Worm (Caenorhabditis elegans): Measurements from ENCODE around the gene magu-4.

magu-4 gene

DNA sequence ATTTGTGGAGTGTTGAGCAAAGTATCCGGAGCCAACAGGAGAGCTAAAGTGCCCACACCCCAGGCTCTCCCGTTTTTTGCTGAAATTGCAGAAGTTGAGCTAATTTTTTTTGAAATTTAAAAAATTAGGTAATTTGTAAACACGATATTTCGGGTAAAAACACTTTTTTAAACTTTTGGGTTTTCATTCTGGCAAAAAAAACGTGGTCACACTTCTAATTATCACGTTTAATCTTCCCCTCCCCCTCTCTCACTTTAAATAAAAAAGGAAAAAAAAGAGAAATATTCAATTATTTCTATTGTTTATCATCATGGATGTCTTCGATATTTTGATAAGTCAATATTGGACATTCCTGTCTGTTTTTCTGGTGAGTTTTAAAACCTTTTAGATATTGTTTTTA lies 23.5 kb downstream of the magu-4 start, which contains the start of gene F44D12.6:
F44D12.6 (plus strand) TSS at position 301 of the 400 bp plus-strand sequence.
- TF ChIP-seq Y5F2A.4 (GFP tag; optimal IDR thresholded peaks at IDR 0.05) (no peak), cey-2 (tag; optimal IDR thresholded peaks at IDR 0.05; ENCODE audit: borderline replicate concordance, insufficient read depth) (no peak), egl-43 (GFP tag; IDR thresholded peaks at IDR 0.05) (no peak), vab-7 (GFP tag; IDR thresholded peaks at IDR 0.05) (no peak)

DNA sequence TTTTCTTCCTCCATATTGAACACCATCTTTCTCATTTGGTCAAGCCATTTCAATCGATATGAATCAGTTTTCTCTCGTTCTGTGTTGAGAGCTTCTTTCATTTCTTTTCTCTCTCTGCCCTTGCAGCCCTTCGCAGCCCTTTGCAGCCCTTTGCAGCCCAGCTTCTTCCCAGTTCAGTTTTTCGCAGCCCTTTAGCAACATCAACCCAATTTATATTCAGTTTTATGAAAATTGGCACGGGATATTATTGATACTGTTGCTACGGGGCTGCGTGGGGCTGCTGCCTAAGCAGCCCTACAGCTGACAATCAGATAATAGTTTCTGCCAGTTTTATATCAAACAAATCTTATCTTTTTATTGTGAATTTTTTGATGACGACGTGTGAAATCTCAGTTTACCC lies 27.4 kb downstream of the magu-4 start, which contains the start of gene F44D12.10:
F44D12.10 (minus strand) TSS at position 101 of the 400 bp plus-strand sequence.
- TF ChIP-seq mep-1 (tag; optimal IDR thresholded peaks at IDR 0.05) (no peak), F37D6.2 (tag; optimal IDR thresholded peaks at IDR 0.05) (no peak), aly-2 (tag; optimal IDR thresholded peaks at IDR 0.05) (no peak), mes-2 (tag; optimal IDR thresholded peaks at IDR 0.05; ENCODE audit: poor library complexity, severe bottlenecking) (no peak), nhr-76 (tag; optimal IDR thresholded peaks at IDR 0.05) (no peak), zfp-2 (tag; optimal IDR thresholded peaks at IDR 0.05) (no peak)

DNA sequence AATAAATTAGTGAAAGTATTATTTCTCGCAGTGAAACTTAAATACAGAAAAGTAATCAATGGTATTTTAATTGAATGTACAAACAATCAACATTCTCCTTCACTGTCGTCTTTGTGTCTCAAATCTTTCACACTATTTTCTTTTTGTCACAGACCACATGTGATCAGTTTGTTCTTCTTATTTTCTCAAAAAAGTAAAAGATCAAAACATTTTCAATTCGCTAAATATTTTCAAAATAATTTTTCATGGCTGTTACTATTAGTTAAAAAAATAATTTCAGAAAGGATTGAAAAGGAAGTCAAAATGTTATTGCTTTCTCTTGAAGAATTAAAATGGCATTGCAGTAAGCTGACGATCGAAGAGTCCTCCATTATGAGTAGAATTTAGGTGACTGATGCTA lies 31.2 kb downstream of the magu-4 start, which contains the start of gene dhs-31:
dhs-31 (minus strand) TSS at position 101 of the 400 bp plus-strand sequence.
- TF ChIP-seq ceh-82 (tag; optimal IDR thresholded peaks at IDR 0.05) (no peak), zfp-2 (tag; optimal IDR thresholded peaks at IDR 0.05) (no peak), T26A8.4 (GFP tag; IDR thresholded peaks at IDR 0.05) (no peak), unc-39 (tag; optimal IDR thresholded peaks at IDR 0.05) (no peak), ctbp-1 (GFP tag; IDR thresholded peaks at IDR 0.05) (no peak), nhr-6 (tag; optimal IDR thresholded peaks at IDR 0.05) (no peak), pha-4 (GFP tag; IDR thresholded peaks at IDR 0.05) (no peak), pha-4 (tag; optimal IDR thresholded peaks at IDR 0.05) (no peak), lin-15B (tag; optimal IDR thresholded peaks at IDR 0.05) (no peak)

DNA sequence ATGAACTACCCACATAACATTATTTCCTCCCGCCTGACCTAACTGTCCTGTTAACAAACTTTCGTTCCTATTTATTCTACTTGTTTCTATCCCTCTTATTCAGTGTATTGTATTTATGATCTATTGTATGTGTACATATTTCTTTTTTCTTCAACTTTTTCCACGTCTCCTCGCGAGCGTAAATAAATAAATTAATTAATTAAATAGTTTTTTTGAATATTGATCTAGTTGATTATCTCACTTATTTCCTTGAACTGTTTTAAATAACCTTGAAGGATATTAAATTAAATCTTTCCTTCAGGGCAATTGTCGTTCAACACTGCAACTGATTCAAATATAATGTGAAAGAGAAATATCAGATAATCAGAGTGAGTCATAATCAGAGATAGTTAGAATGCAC lies 33.3 kb downstream of the magu-4 start, which contains the start of gene frk-1:
frk-1 (plus strand) TSS at position 301 of the 400 bp plus-strand sequence.
- TF ChIP-seq aha-1 (tag) (peak; percentile 73), ctbp-1 (GFP tag; IDR thresholded peaks at IDR 0.05) (no peak)

DNA sequence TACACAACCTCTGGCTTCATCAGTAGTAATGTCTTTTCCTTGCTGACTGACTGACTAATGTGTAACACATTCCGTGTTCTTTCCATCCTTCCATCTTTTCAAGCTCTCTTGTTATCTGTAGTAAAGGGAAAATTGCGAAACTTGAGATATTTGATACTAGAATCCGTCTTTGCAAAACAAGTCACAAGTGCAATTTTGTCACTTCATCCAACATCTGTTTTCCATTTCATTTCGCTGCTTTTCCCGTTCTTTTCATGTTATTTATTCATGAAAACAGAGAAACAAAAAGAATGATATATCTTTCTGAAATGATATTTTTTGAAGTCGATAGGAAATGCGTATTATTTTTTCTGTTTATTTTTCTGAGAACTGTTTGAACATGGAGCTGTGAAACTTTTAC lies 36.5 kb downstream of the magu-4 start:
- TF ChIP-seq aha-1 (tag) (peak; percentile 14), nhr-41 (GFP tag; IDR thresholded peaks at IDR 0.05) (no peak), nhr-11 (tag; optimal IDR thresholded peaks at IDR 0.05) (peak; percentile 23), daf-16 (GFP tag; optimal IDR thresholded peaks at IDR 0.05) (peak in 1 of 2 experiments; percentile 35), daf-16 (tag; optimal IDR thresholded peaks at IDR 0.05) (no peak), unc-62 (GFP tag; optimal IDR thresholded peaks at IDR 0.05 in 1 of 2) (peak in 1 of 2 experiments; percentile 77), unc-62 (tag; optimal IDR thresholded peaks at IDR 0.05) (no peak)

DNA sequence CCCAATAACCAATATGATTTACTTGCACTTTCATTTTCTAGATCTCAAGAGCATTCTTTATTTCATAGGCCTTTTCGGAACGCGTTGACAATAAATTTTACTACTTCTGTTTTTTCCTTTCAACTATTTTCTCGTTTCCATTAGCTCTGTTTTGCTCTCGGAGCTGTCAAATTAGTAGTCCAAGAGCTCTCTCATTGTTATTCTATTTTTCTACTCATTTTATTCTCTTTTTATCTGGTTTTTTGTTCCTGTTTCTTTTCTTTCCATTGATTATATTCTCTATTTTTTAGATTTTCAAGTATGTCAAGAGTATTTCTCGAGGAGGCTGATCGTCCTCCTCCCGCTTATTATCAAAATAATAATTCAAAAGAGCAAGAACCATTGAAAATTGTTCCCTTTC lies 37.6 kb downstream of the magu-4 start, which contains the start of gene T04B2.3:
T04B2.3 (plus strand) TSS at position 301 of the 400 bp plus-strand sequence.
- no peak for TF ChIP-seq Y48G9A.11 (GFP tag; IDR thresholded peaks at IDR 0.05)
- TF ChIP-seq T20F7.1 (GFP tag; optimal IDR thresholded peaks at IDR 0.05), result no peak
- no peak for TF ChIP-seq jun-1 (tag; optimal IDR thresholded peaks at IDR 0.05)
- TF ChIP-seq php-3 (GFP tag; IDR thresholded peaks at IDR 0.05), result no peak
- no peak for TF ChIP-seq vab-7 (GFP tag; IDR thresholded peaks at IDR 0.05)

DNA sequence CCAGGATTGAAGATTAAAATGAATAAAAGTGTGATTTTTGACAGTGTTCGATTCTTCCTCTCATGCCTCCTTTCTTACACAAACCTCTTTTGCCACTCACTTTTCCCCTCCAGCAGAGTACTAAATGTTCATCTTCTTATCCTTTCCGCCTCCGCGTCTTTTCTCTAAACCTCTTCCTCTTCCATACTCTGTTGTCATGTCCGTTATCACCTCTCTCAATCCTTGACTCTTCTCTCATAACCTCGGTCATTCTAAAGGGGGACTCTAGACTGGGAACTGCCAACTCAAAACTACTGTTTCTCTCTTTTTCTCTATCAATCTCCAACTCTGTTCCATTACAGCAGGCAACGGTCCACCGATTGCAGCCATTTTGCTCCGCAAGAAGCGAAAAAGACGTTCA lies 38.7 kb downstream of the magu-4 start:
- no peak for TF ChIP-seq ctbp-1 (GFP tag; IDR thresholded peaks at IDR 0.05)
- TF ChIP-seq sdz-12 (GFP tag; optimal IDR thresholded peaks at IDR 0.05), result no peak
- no peak for TF ChIP-seq daf-19 (GFP tag; conservative IDR thresholded peaks at IDR 0.05)
- peak; percentile 54 for TF ChIP-seq nhr-11 (tag; optimal IDR thresholded peaks at IDR 0.05)
